Worm (Caenorhabditis elegans): Measurements from ENCODE around the gene srv-34.

DNA sequence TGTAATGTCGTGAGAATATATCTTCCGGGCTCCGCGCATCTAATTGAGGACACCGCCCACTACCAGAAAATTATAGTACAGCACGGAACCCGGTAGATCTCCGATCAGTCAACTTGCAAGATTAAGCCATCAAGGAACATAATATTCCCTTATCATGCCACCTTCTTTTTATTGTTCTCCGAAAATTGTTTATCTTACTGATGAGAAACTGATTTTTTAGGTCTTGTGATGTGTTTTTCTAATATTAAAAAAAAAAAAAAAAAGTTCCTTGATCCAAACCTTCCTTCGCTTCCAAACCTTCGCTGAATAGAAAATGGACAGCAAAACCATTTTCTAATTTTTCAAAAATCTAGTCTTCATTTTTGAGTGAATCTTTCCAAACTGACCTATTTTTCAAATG, 45.7 kb downstream of the srv-34 start, which contains the start of gene F57G8.7:
- TF ChIP-seq dao-5 (tag; optimal IDR thresholded peaks at IDR 0.05) (no peak), W03F9.2 (tag; optimal IDR thresholded peaks at IDR 0.05) (no peak)

Data from whole organism, L4/young adult.